Fruit fly (Drosophila melanogaster) whole organism, embryonic: ENCODE measurements around the gene CG43175.

Source experiments
- Awh ChIP-seq: fragments of 200-800 bp; sonication (Bioruptor generic); IDR thresholded peaks from 2 replicates; pipeline ENCODE4, ENCODE4 v1.3.6; 2022; ENCODE audit warnings: missing biosample characterization, missing genetic modification characterization
- CG10274 ChIP-seq: fragments of 200-800 bp; sonication (Bioruptor generic); optimal IDR thresholded peaks from 3 replicates; lab custom pipeline; 2017; ENCODE audit warnings: missing biosample characterization, mild to moderate bottlenecking, missing genetic modification characterization
- CG11696 ChIP-seq: fragments of 200-800 bp; sonication (Bioruptor generic); IDR thresholded peaks from 2 replicates; pipeline ENCODE4 v1.3.6; 2022; ENCODE audit warnings: missing biosample characterization, missing genetic modification characterization
- CG12071 ChIP-seq: fragments of 200-800 bp; sonication (Bioruptor generic); optimal IDR thresholded peaks from 3 replicates; lab custom pipeline; 2018; ENCODE audit warnings: missing biosample characterization, mild to moderate bottlenecking, missing genetic modification characterization
- CG12104 ChIP-seq: fragments of 200-800 bp; sonication (Bioruptor generic); optimal IDR thresholded peaks from 3 replicates; lab custom pipeline; 2016; ENCODE audit warnings: missing biosample characterization, missing genetic modification characterization
- CG13287 ChIP-seq: fragments of 200-800 bp; sonication (Bioruptor generic); IDR thresholded peaks from 2 replicates; pipeline ENCODE4 v1.3.6; 2022; ENCODE audit warnings: missing biosample characterization, missing genetic modification characterization; ENCODE audit not compliant: partially characterized antibody
- CG13775 ChIP-seq: fragments of 200-800 bp; sonication (Bioruptor generic); optimal IDR thresholded peaks from 3 replicates; lab custom pipeline; 2017; ENCODE audit warnings: missing biosample characterization, mild to moderate bottlenecking, missing genetic modification characterization
- CG15479 ChIP-seq: fragments of 200-800 bp; sonication (Bioruptor generic); optimal IDR thresholded peaks from 3 replicates; lab custom pipeline; 2019; ENCODE audit warnings: missing biosample characterization, mild to moderate bottlenecking, missing genetic modification characterization, moderate library complexity
- CG17328 ChIP-seq: fragments of 200-800 bp; sonication (Bioruptor generic); IDR thresholded peaks from 2 replicates; pipeline ENCODE4 v1.3.6; 2022; ENCODE audit warnings: missing biosample characterization, missing genetic modification characterization
- CG18262 ChIP-seq: fragments of 200-800 bp; optimal IDR thresholded peaks from 3 replicates; lab custom pipeline; 2019; ENCODE audit warnings: missing biosample characterization, mild to moderate bottlenecking, missing genetic modification characterization, moderate library complexity
- CG2678 ChIP-seq: fragments of 200-800 bp; sonication (Bioruptor generic); optimal IDR thresholded peaks from 3 replicates; lab custom pipeline; 2019; ENCODE audit warnings: missing biosample characterization, mild to moderate bottlenecking, missing genetic modification characterization, moderate library complexity
- CG2875 ChIP-seq: fragments of 200-800 bp; sonication (Bioruptor generic); optimal IDR thresholded peaks from 2 replicates; lab custom pipeline; 2017; ENCODE audit warnings: missing biosample characterization, mild to moderate bottlenecking, missing genetic modification characterization, missing genetic modification reagents
- CG32532 ChIP-seq: fragments of 200-800 bp; sonication (Bioruptor generic); IDR thresholded peaks from 2 replicates; pipeline ENCODE4 v1.3.6; 2022; ENCODE audit warnings: missing biosample characterization, missing genetic modification characterization
- CG3726 ChIP-seq: fragments of 200-800 bp; sonication (Bioruptor generic); IDR thresholded peaks from 3 replicates; pipeline ENCODE4, ENCODE4 v1.3.6; 2022; ENCODE audit warnings: missing biosample characterization, missing genetic modification characterization
- CG4360 ChIP-seq: fragments of 200-800 bp; sonication (Bioruptor generic); IDR thresholded peaks from 2 replicates; pipeline ENCODE4 v1.3.6; 2022; ENCODE audit warnings: missing biosample characterization, missing genetic modification characterization
- CG4730 ChIP-seq: fragments of 200-800 bp; sonication (Bioruptor generic); IDR thresholded peaks from 2 replicates; pipeline ENCODE4 v1.3.6; 2022; ENCODE audit warnings: missing biosample characterization, missing genetic modification characterization
- CG4820 ChIP-seq: fragments of 200-800 bp; sonication (Bioruptor generic); optimal IDR thresholded peaks from 3 replicates; lab custom pipeline; 2016; ENCODE audit warnings: missing biosample characterization, missing genetic modification characterization
- CG5180 ChIP-seq: fragments of 200-800 bp; sonication (Bioruptor generic); optimal IDR thresholded peaks from 3 replicates; lab custom pipeline; 2017; ENCODE audit warnings: missing biosample characterization, missing genetic modification characterization, mild to moderate bottlenecking, moderate library complexity, missing genetic modification reagents
- CG5245 ChIP-seq: fragments of 200-800 bp; sonication (Bioruptor generic); optimal IDR thresholded peaks from 3 replicates; lab custom pipeline; 2016; ENCODE audit warnings: missing biosample characterization, missing genetic modification characterization
- CG6683 ChIP-seq: fragments of 200-800 bp; sonication (Bioruptor generic); optimal IDR thresholded peaks from 2 replicates; lab custom pipeline; 2017; ENCODE audit warnings: missing biosample characterization, mild to moderate bottlenecking, missing genetic modification characterization, missing genetic modification reagents
- CG6854 ChIP-seq: fragments of 200-800 bp; sonication (Bioruptor generic); optimal IDR thresholded peaks from 3 replicates; lab custom pipeline; 2017; ENCODE audit warnings: missing biosample characterization, mild to moderate bottlenecking, missing genetic modification characterization
- CG7271 ChIP-seq: fragments of 200-800 bp; sonication (Bioruptor generic); optimal IDR thresholded peaks from 2 replicates; lab custom pipeline; 2018; ENCODE audit warnings: missing biosample characterization, mild to moderate bottlenecking, missing genetic modification characterization, moderate library complexity
- CG7963 ChIP-seq: fragments of 200-800 bp; sonication (Bioruptor generic); IDR thresholded peaks from 3 replicates; pipeline ENCODE4 v1.3.6; 2022; ENCODE audit warnings: missing biosample characterization, missing genetic modification characterization; ENCODE audit not compliant: partially characterized antibody
- Dref ChIP-seq: fragments of 200-800 bp; sonication (Bioruptor generic); IDR thresholded peaks from 2 replicates; pipeline ENCODE4 v1.3.6; 2022; ENCODE audit warnings: missing biosample characterization, missing genetic modification characterization
- H2.0 ChIP-seq: fragments of 200-800 bp; sonication (Bioruptor generic); IDR thresholded peaks from 2 replicates; pipeline ENCODE4 v1.3.6; 2022; ENCODE audit warnings: missing biosample characterization, missing genetic modification characterization
- Hmx ChIP-seq: fragments of 200-800 bp; sonication (Bioruptor generic); optimal IDR thresholded peaks from 2 replicates; lab custom pipeline; 2016; ENCODE audit warnings: missing biosample characterization, missing genetic modification characterization
- Lhr ChIP-seq: fragments of 200-800 bp; sonication (Bioruptor generic); optimal IDR thresholded peaks from 3 replicates; lab custom pipeline; 2017; ENCODE audit warnings: mild to moderate bottlenecking, missing biosample characterization, missing genetic modification reagents, missing genetic modification characterization
- MESR4 ChIP-seq: fragments of 200-800 bp; sonication (Bioruptor generic); optimal IDR thresholded peaks from 2 replicates; lab custom pipeline; 2018; ENCODE audit warnings: missing biosample characterization, mild to moderate bottlenecking, missing genetic modification characterization, moderate library complexity
- Nf-YB ChIP-seq: fragments of 200-800 bp; sonication (Bioruptor generic); optimal IDR thresholded peaks from 3 replicates; lab custom pipeline; 2019; ENCODE audit warnings: missing biosample characterization, mild to moderate bottlenecking, missing genetic modification characterization, moderate library complexity
- NfI ChIP-seq: fragments of 200-800 bp; sonication (Bioruptor generic); optimal IDR thresholded peaks from 3 replicates; lab custom pipeline; 2018; ENCODE audit warnings: missing biosample characterization, mild to moderate bottlenecking, missing genetic modification characterization, moderate library complexity
- Pdp1 ChIP-seq, 2 experiments: fragments of 200-800 bp; sonication (Bioruptor generic); optimal IDR thresholded peaks; 3 replicates each; lab custom pipeline; 2016; ENCODE audit warnings: missing biosample characterization in 2 of 2, missing genetic modification characterization in 2 of 2, mild to moderate bottlenecking in 1 of 2, moderate library complexity in 1 of 2
- Rx ChIP-seq: fragments of 200-800 bp; sonication (Bioruptor generic); IDR thresholded peaks from 2 replicates; pipeline ENCODE4 v1.3.6; 2022; ENCODE audit warnings: missing biosample characterization, missing genetic modification characterization
- TFAM ChIP-seq: fragments of 200-800 bp; sonication (Bioruptor generic); optimal IDR thresholded peaks from 2 replicates; lab custom pipeline; 2017; ENCODE audit warnings: missing biosample characterization, missing genetic modification characterization, inconsistent platforms
- amos ChIP-seq: fragments of 200-800 bp; sonication (Bioruptor generic); IDR thresholded peaks from 2 replicates; pipeline ENCODE4 v1.3.6; 2022; ENCODE audit warnings: missing biosample characterization, missing genetic modification characterization; ENCODE audit not compliant: partially characterized antibody
- bigmax ChIP-seq: fragments of 200-800 bp; sonication (Bioruptor generic); optimal IDR thresholded peaks from 2 replicates; lab custom pipeline; 2018; ENCODE audit warnings: missing biosample characterization, mild to moderate bottlenecking, missing genetic modification characterization
- cad ChIP-seq: fragments of >200 bp; optimal IDR thresholded peaks from 2 replicates; lab custom pipeline; 2017; ENCODE audit warnings: missing biosample characterization, missing genetic modification characterization
- dysf ChIP-seq: fragments of 200-800 bp; sonication (Bioruptor generic); IDR thresholded peaks from 3 replicates; pipeline ENCODE4 v1.3.6; 2022; ENCODE audit warnings: missing biosample characterization, missing genetic modification characterization
- exex ChIP-seq: fragments of 200-800 bp; sonication (Bioruptor generic); optimal IDR thresholded peaks from 4 replicates; lab custom pipeline; 2018; ENCODE audit warnings: missing biosample characterization, mild to moderate bottlenecking, missing genetic modification characterization, moderate library complexity
- gcm2 ChIP-seq: fragments of 200-800 bp; sonication (Bioruptor generic); optimal IDR thresholded peaks from 2 replicates; lab custom pipeline; 2016; ENCODE audit warnings: missing biosample characterization, missing genetic modification characterization
- gt ChIP-seq: fragments of 200-800 bp; sonication (Bioruptor generic); IDR thresholded peaks from 2 replicates; pipeline ENCODE4 v1.3.6; 2022; ENCODE audit warnings: missing biosample characterization, missing genetic modification characterization
- hbn ChIP-seq: fragments of 200-800 bp; sonication (Bioruptor generic); IDR thresholded peaks from 2 replicates; pipeline ENCODE4 v1.3.6; 2022; ENCODE audit warnings: missing biosample characterization, missing genetic modification characterization; ENCODE audit not compliant: partially characterized antibody
- hth ChIP-seq: fragments of >200 bp; optimal IDR thresholded peaks from 2 replicates; lab custom pipeline; 2017; ENCODE audit warnings: inconsistent platforms
- kni ChIP-seq: fragments of 200-800 bp; sonication (Bioruptor generic); optimal IDR thresholded peaks from 3 replicates; lab custom pipeline; 2017; ENCODE audit warnings: mild to moderate bottlenecking, missing biosample characterization, missing genetic modification reagents, missing genetic modification characterization
- oc ChIP-seq: fragments of 200-800 bp; sonication (Bioruptor generic); optimal IDR thresholded peaks from 2 replicates; lab custom pipeline; 2018; ENCODE audit warnings: missing biosample characterization, mild to moderate bottlenecking, missing genetic modification characterization, moderate library complexity
- p53 ChIP-seq: fragments of 200-800 bp; sonication (Bioruptor generic); optimal IDR thresholded peaks from 2 replicates; lab custom pipeline; 2016; ENCODE audit warnings: missing biosample characterization, missing genetic modification characterization
- pan ChIP-seq, 4 experiments: fragments of >200 bp in 3 of 4; fragments of 200-800 bp in 1 of 4; sonication (Bioruptor generic) in 1 of 4; optimal IDR thresholded peaks in 3 of 4; IDR thresholded peaks in 1 of 4; 2 replicates each; pipeline versions ENCODE4 v1.3.6 to Lab custom; 2017 to 2022; ENCODE audit warnings: missing biosample characterization in 2 of 4, missing genetic modification characterization in 2 of 4, mixed read lengths in 1 of 4
- ro ChIP-seq: fragments of 200-800 bp; sonication (Bioruptor generic); IDR thresholded peaks from 2 replicates; pipeline ENCODE4 v1.3.6; 2022; ENCODE audit warnings: missing biosample characterization, missing genetic modification characterization
- tio ChIP-seq: fragments of 200-800 bp; sonication (Bioruptor generic); optimal IDR thresholded peaks from 2 replicates; lab custom pipeline; 2017; ENCODE audit warnings: missing biosample characterization, missing genetic modification characterization, inconsistent platforms

The CG43175 gene

DNA sequence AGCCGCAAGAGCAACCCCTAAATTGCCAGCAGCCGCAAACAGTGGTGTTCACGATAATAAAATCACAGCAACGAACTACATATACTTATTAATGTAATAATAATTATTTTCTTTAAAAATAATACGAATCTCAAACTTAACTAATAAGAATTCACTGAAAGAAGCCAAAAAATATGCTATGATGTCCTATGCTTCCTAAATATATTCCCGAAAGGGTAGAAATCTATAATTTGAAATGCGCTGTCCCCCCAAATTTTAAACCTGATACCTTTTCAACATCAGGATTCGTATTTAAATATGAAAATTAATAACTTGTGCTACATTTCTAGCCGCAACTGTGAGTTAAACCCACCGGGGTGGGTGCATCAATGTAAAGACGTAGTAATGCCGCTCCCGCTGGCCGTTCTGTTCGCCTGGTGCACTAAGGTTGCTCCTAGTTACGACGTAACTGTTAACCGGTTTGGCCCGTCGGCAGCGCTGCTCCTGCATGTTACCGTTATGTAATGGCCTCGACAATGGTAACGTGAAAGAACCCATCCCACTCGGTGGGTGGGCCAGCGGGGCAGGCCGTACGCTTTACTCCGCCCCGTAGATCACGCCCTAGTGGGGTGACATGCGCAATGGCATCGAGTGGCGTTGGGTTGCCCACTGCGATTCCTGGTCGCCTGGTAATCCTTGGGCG lies 26.2 kb upstream of the CG43175 start (continued):
- TF ChIP-seq oc (tag; lab: Kevin White, UChicago) (peak; percentile 37), CG4730 (GFP tag; lab: Robert Waterston, UW) (0 out of 2 replicates have a peak, but pooled peaks have one; percentile 34), Lhr (GFP tag; lab: Kevin White, UChicago) (peak; percentile 9), Pdp1 (GFP tag; optimal IDR thresholded peaks at IDR 0.05; lab: Kevin White, UChicago) (peak; percentile 50 to 93), CG10274 (peak; percentile 58), p53 (no peak), gt (GFP tag; lab: Robert Waterston, UW) (peak; percentile 68; the same call in 1 of the 2 replicates), CG4360 (GFP tag; lab: Robert Waterston, UW) (0 out of 2 replicates have a peak, but pooled peaks have one; percentile 34), amos (no peak; the same call in 1 of the 2 replicates), kni (GFP tag; lab: Kevin White, UChicago) (peak; percentile 95), CG32532 (GFP tag; lab: Robert Waterston, UW) (peak; percentile 40; the same call in 1 of the 2 replicates), Dref (no peak), CG15479 (GFP tag; lab: Kevin White, UChicago) (no peak), pan (optimal IDR thresholded peaks at IDR 0.05; lab: Kevin White, UChicago) (no peak), pan (GFP tag; optimal IDR thresholded peaks at IDR 0.05 in 1 of 2, IDR thresholded peaks at IDR 0.05 in 1 of 2) (no peak), ro (peak; percentile 34; the same call in 1 of the 2 replicates), CG4820 (GFP tag; lab: Kevin White, UChicago) (peak; percentile 72), gcm2 (GFP tag; lab: Kevin White, UChicago) (peak; percentile 29), Hmx (GFP tag; lab: Kevin White, UChicago) (no peak), CG12071 (GFP tag; lab: Kevin White, UChicago) (no peak), H2.0 (peak; percentile 32; the same call in 1 of the 2 replicates), CG11696 (GFP tag; lab: Robert Waterston, UW) (peak; percentile 97), Nf-YB (GFP tag; lab: Kevin White, UChicago) (peak; percentile 44), CG5180 (GFP tag; lab: Kevin White, UChicago) (peak; percentile 65), Rx (GFP tag; lab: Robert Waterston, UW) (peak; percentile 39; the same call in 1 of the 2 replicates), hbn (GFP tag; lab: Robert Waterston, UW) (no peak), NfI (GFP tag; lab: Kevin White, UChicago) (peak; percentile 82), CG7271 (tag; lab: Kevin White, UChicago) (peak; percentile 69), CG3726 (GFP tag; lab: Robert Waterston, UW) (peak; percentile 18; the same call in 1 of the 3 replicates), CG18262 (peak; percentile 94), MESR4 (GFP tag; lab: Kevin White, UChicago) (no peak), hth (lab: Kevin White, UChicago) (no peak), CG13775 (peak; percentile 88), CG6683 (peak; percentile 76), bigmax (no peak), dysf (GFP tag; lab: Robert Waterston, UW) (peak; percentile 69), CG13287 (GFP tag; lab: Robert Waterston, UW) (no peak; the same call in 1 of the 2 replicates), CG17328 (GFP tag; lab: Robert Waterston, UW) (peak; percentile 78), CG7963 (GFP tag; lab: Robert Waterston, UW) (no peak), CG2678 (tag; lab: Kevin White, UChicago) (peak; percentile 94), cad (GFP tag; lab: Kevin White, UChicago) (no peak), exex (tag; lab: Kevin White, UChicago) (peak; percentile 32), TFAM (GFP tag; lab: Kevin White, UChicago) (peak; percentile 19), CG6854 (GFP tag; lab: Kevin White, UChicago) (peak; percentile 82), CG2875 (peak; percentile 72), Awh (GFP tag; lab: Robert Waterston, UW) (no peak), CG12104 (GFP tag; lab: Kevin White, UChicago) (peak; percentile 74), tio (GFP tag; lab: Kevin White, UChicago) (peak; percentile 74), CG5245 (GFP tag; lab: Kevin White, UChicago) (no peak)
